Worm (Caenorhabditis elegans) whole organism, L3 larva: ENCODE data around the gene oig-8.

Experiments used
- ceh-28 ChIP-seq: fragments of 150-350 bp; optimal IDR thresholded peaks from 2 replicates; lab custom pipeline; 2014; ENCODE audit warnings: missing biosample characterization, missing genetic modification reagents, missing genetic modification characterization
- lin-39 ChIP-seq: fragments of 150-350 bp; optimal IDR thresholded peaks from 2 replicates; lab custom pipeline; 2018; ENCODE audit warnings: missing biosample characterization, missing genetic modification reagents, missing genetic modification characterization
- nhr-237 ChIP-seq: fragments of 150-350 bp; optimal IDR thresholded peaks from 2 replicates; lab custom pipeline; 2014; ENCODE audit warnings: missing biosample characterization, missing genetic modification characterization
- pqm-1 ChIP-seq: fragments of 150-350 bp; optimal IDR thresholded peaks from 2 replicates; lab custom pipeline; 2017; ENCODE audit warnings: missing biosample characterization, missing genetic modification characterization, inconsistent platforms
- unc-39 ChIP-seq: sonication (generic microtip); optimal IDR thresholded peaks from 4 replicates; lab custom pipeline; 2017; ENCODE audit warnings: missing biosample characterization, missing genetic modification characterization

DNA sequence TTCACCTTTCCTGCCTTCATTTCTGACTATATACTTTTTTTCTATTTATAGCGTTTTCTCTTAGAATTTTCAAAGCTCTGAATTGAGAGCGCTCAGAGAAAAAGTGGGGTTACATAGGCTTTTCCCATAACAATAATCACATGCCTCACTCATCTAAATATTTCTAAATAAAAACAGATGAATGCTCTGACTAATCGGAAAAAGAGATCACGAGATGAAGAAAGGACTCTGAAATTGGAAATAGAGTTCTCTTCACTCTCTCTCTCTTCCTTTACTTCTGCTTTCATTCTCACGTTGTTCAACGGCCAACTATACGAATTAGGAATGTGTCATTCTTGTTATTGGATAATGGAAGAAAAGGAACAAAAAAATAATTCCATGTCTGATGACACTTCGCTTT, 40.2 kb upstream of the oig-8 start:
- TF ChIP-seq nhr-237 (tag; lab: Kevin White, UChicago), result no peak
- no peak for TF ChIP-seq unc-39 (tag; lab: Kevin White, UChicago)
- TF ChIP-seq pqm-1 (tag; lab: Kevin White, UChicago), result no peak
- TF ChIP-seq ceh-28 (tag; lab: Kevin White, UChicago), result no peak
- no peak for TF ChIP-seq lin-39 (tag; lab: Kevin White, UChicago)
